Worm (Caenorhabditis elegans) whole organism, young adult: ENCODE measurements around the gene srab-13.
A peak's percentile ranks its signal among the peaks of the same experiment; 100 is the strongest.

ENCODE experiments used
- B0019.2 ChIP-seq: fragments of 200-800 bp; sonication (Bioruptor generic); conservative IDR thresholded peaks from 2 replicates; pipeline ENCODE4 v1.3.6; 2022; ENCODE audit warnings: missing genetic modification reagents, missing genetic modification characterization, missing compliant biosample characterization
- B0336.3 ChIP-seq: fragments of 200-800 bp; sonication (Bioruptor generic); IDR thresholded peaks from 2 replicates; pipeline ENCODE4 v1.3.6; 2022; ENCODE audit warnings: missing genetic modification characterization, missing compliant biosample characterization
- F22D6.2 ChIP-seq: sonication (generic microtip); optimal IDR thresholded peaks from 2 replicates; lab custom pipeline; 2016; ENCODE audit warnings: mild to moderate bottlenecking, missing genetic modification characterization, missing compliant biosample characterization
- F37B4.10 ChIP-seq: fragments of 200-800 bp; sonication (Bioruptor generic); IDR thresholded peaks from 2 replicates; pipeline ENCODE4 v1.3.6; 2022; ENCODE audit warnings: missing genetic modification characterization, missing compliant biosample characterization
- F52B5.7 ChIP-seq: sonication (generic microtip); optimal IDR thresholded peaks from 2 replicates; lab custom pipeline; 2016; ENCODE audit warnings: mild to moderate bottlenecking, missing genetic modification characterization, missing compliant biosample characterization
- F57C9.4 ChIP-seq: sonication (generic microtip); optimal IDR thresholded peaks from 2 replicates; lab custom pipeline; 2017; ENCODE audit warnings: mild to moderate bottlenecking, missing genetic modification characterization, missing compliant biosample characterization
- K12H6.12 ChIP-seq: fragments of 200-800 bp; sonication (Bioruptor generic); optimal IDR thresholded peaks from 2 replicates; lab custom pipeline; 2018; ENCODE audit warnings: mild to moderate bottlenecking, missing genetic modification characterization, missing compliant biosample characterization
- Y53G8AR.9 ChIP-seq: fragments of 200-800 bp; sonication (Bioruptor generic); conservative IDR thresholded peaks from 2 replicates; pipeline ENCODE4 v1.3.6; 2022; ENCODE audit warnings: missing genetic modification reagents, missing genetic modification characterization, missing compliant biosample characterization
- Y67H2A.10 ChIP-seq: fragments of 200-800 bp; sonication (Bioruptor generic); conservative IDR thresholded peaks from 2 replicates; pipeline ENCODE4 v1.3.6; 2022; ENCODE audit warnings: missing genetic modification reagents, missing genetic modification characterization, missing compliant biosample characterization
- Y79H2A.3 ChIP-seq: fragments of 200-800 bp; sonication (Bioruptor generic); conservative IDR thresholded peaks from 2 replicates; pipeline ENCODE4 v1.3.6; 2022; ENCODE audit warnings: missing genetic modification reagents, missing genetic modification characterization, missing compliant biosample characterization
- aptf-2 ChIP-seq: fragments of 200-800 bp; sonication (Bioruptor generic); conservative IDR thresholded peaks from 2 replicates; pipeline ENCODE4 v1.3.6; 2022; ENCODE audit warnings: missing genetic modification reagents, missing genetic modification characterization, missing compliant biosample characterization
- bed-1 ChIP-seq: fragments of 200-800 bp; sonication (Bioruptor generic); IDR thresholded peaks from 2 replicates; pipeline ENCODE4 v1.3.6; 2022; ENCODE audit warnings: missing genetic modification reagents, missing genetic modification characterization, missing compliant biosample characterization
- bed-2 ChIP-seq: fragments of 200-800 bp; sonication (Bioruptor generic); IDR thresholded peaks from 2 replicates; pipeline ENCODE4 v1.3.6; 2022; ENCODE audit warnings: missing genetic modification reagents, missing genetic modification characterization, missing compliant biosample characterization
- cebp-1 ChIP-seq, 2 experiments: fragments of 200-800 bp in 1 of 2; sonication (Bioruptor generic) in 1 of 2; sonication (generic microtip) in 1 of 2; IDR thresholded peaks in 1 of 2; optimal IDR thresholded peaks in 1 of 2; 2 replicates each; pipeline versions ENCODE4 v1.3.6 to Lab custom; 2017 to 2022; ENCODE audit warnings: missing compliant biosample characterization in 2 of 2, missing genetic modification characterization in 2 of 2, mild to moderate bottlenecking in 1 of 2, missing genetic modification reagents in 1 of 2, moderate library complexity in 1 of 2
- ceh-100 ChIP-seq: fragments of 200-800 bp; sonication (Bioruptor generic); IDR thresholded peaks from 2 replicates; pipeline ENCODE4 v1.3.6; 2022; ENCODE audit warnings: missing genetic modification reagents, missing genetic modification characterization, missing compliant biosample characterization
- ceh-27 ChIP-seq: fragments of 200-800 bp; sonication (Bioruptor generic); optimal IDR thresholded peaks from 2 replicates; lab custom pipeline; 2018; ENCODE audit warnings: mild to moderate bottlenecking, missing genetic modification characterization, moderate library complexity, missing compliant biosample characterization
- ceh-40 ChIP-seq: fragments of 200-800 bp; sonication (Bioruptor generic); IDR thresholded peaks from 2 replicates; pipeline ENCODE4 v1.3.6; 2022; ENCODE audit warnings: missing genetic modification characterization, missing compliant biosample characterization
- ceh-79 ChIP-seq: sonication (generic microtip); optimal IDR thresholded peaks from 2 replicates; lab custom pipeline; 2017; ENCODE audit warnings: mild to moderate bottlenecking, missing genetic modification characterization, missing compliant biosample characterization
- chd-7 ChIP-seq: sonication (generic microtip); optimal IDR thresholded peaks from 2 replicates; lab custom pipeline; 2016; ENCODE audit warnings: mild to moderate bottlenecking, missing genetic modification characterization, moderate library complexity, missing compliant biosample characterization
- dox-1 ChIP-seq: fragments of 200-800 bp; sonication (Bioruptor generic); IDR thresholded peaks from 2 replicates; pipeline ENCODE4 v1.3.6; 2022; ENCODE audit warnings: missing genetic modification reagents, missing genetic modification characterization, missing compliant biosample characterization
- dpff-1 ChIP-seq: sonication (generic microtip); optimal IDR thresholded peaks from 2 replicates; lab custom pipeline; 2017; ENCODE audit warnings: mild to moderate bottlenecking, missing genetic modification characterization, missing compliant biosample characterization
- dpl-1 ChIP-seq: fragments of 150-350 bp; optimal IDR thresholded peaks from 2 replicates; lab custom pipeline; 2014; ENCODE audit warnings: missing biosample characterization, missing genetic modification reagents, missing genetic modification characterization
- egl-44 ChIP-seq: fragments of 200-800 bp; sonication (Bioruptor generic); IDR thresholded peaks from 2 replicates; pipeline ENCODE4 v1.3.6; 2022; ENCODE audit warnings: missing genetic modification reagents, missing genetic modification characterization, missing compliant biosample characterization
- him-1 ChIP-seq: sonication (generic microtip); optimal IDR thresholded peaks from 2 replicates; lab custom pipeline; 2016; ENCODE audit warnings: missing genotype, missing genetic modification reagents, missing genetic modification characterization, missing compliant biosample characterization
- hlh-12 ChIP-seq: sonication (generic microtip); optimal IDR thresholded peaks from 2 replicates; lab custom pipeline; 2016; ENCODE audit warnings: missing genetic modification characterization, missing compliant biosample characterization
- hmg-1.2 ChIP-seq: fragments of 200-800 bp; sonication (Bioruptor generic); IDR thresholded peaks from 2 replicates; pipeline ENCODE4 v1.3.6; 2022; ENCODE audit warnings: missing genetic modification reagents, missing genetic modification characterization, missing compliant biosample characterization
- hmg-20 ChIP-seq: fragments of 200-800 bp; sonication (Bioruptor generic); IDR thresholded peaks from 2 replicates; pipeline ENCODE4 v1.3.6; 2022; ENCODE audit warnings: missing genetic modification reagents, missing genetic modification characterization, missing compliant biosample characterization
- hsf-1 ChIP-seq: fragments of 200-800 bp; sonication (Bioruptor generic); IDR thresholded peaks from 2 replicates; pipeline ENCODE4 v1.3.6; 2022; ENCODE audit warnings: missing genetic modification reagents, missing genetic modification characterization, missing compliant biosample characterization
- lin-40 ChIP-seq: sonication (generic microtip); optimal IDR thresholded peaks from 2 replicates; lab custom pipeline; 2016; ENCODE audit warnings: missing genetic modification characterization, mild to moderate bottlenecking, missing compliant biosample characterization, missing genotype, missing genetic modification reagents
- lin-54 ChIP-seq: fragments of 200-800 bp; sonication (Bioruptor generic); optimal IDR thresholded peaks from 2 replicates; lab custom pipeline; 2018; ENCODE audit warnings: mild to moderate bottlenecking, missing genetic modification characterization, missing compliant biosample characterization
- lsl-1 ChIP-seq: fragments of 200-800 bp; sonication (Bioruptor generic); optimal IDR thresholded peaks from 2 replicates; lab custom pipeline; 2018; ENCODE audit warnings: mild to moderate bottlenecking, missing genetic modification characterization, moderate library complexity, missing compliant biosample characterization
- lsy-27 ChIP-seq: sonication (generic microtip); optimal IDR thresholded peaks from 2 replicates; lab custom pipeline; 2017; ENCODE audit warnings: missing genetic modification characterization, mild to moderate bottlenecking, missing compliant biosample characterization, antibody characterized with exemption, missing genotype, borderline replicate concordance; ENCODE audit not compliant: insufficient read depth
- madf-10 ChIP-seq: sonication (generic microtip); optimal IDR thresholded peaks from 2 replicates; lab custom pipeline; 2016; ENCODE audit warnings: mild to moderate bottlenecking, missing genetic modification characterization, missing compliant biosample characterization
- mcd-1 ChIP-seq: fragments of 200-800 bp; sonication (Bioruptor generic); IDR thresholded peaks from 2 replicates; pipeline ENCODE4 v1.3.6; 2022; ENCODE audit warnings: missing genetic modification reagents, missing genetic modification characterization, missing compliant biosample characterization
- mes-4 ChIP-seq: sonication (generic microtip); optimal IDR thresholded peaks from 2 replicates; lab custom pipeline; 2016; ENCODE audit warnings: missing genotype, missing genetic modification characterization, missing compliant biosample characterization
- nfya-1 ChIP-seq: sonication (generic microtip); optimal IDR thresholded peaks from 2 replicates; lab custom pipeline; 2017; ENCODE audit warnings: antibody characterized with exemption, missing compliant biosample characterization, missing genetic modification characterization, borderline replicate concordance; ENCODE audit not compliant: insufficient read depth
- nfya-2 ChIP-seq: fragments of 200-800 bp; sonication (Bioruptor generic); IDR thresholded peaks from 2 replicates; pipeline ENCODE4 v1.3.6; 2022; ENCODE audit warnings: missing genetic modification reagents, missing genetic modification characterization, missing compliant biosample characterization
- nhr-27 ChIP-seq: fragments of 200-800 bp; sonication (Bioruptor generic); optimal IDR thresholded peaks from 2 replicates; lab custom pipeline; 2018; ENCODE audit warnings: mild to moderate bottlenecking, missing genetic modification characterization, moderate library complexity, missing compliant biosample characterization
- repo-1 ChIP-seq: sonication (generic microtip); optimal IDR thresholded peaks from 2 replicates; lab custom pipeline; 2017; ENCODE audit warnings: mild to moderate bottlenecking, missing genetic modification characterization, missing compliant biosample characterization
- sdz-38 ChIP-seq: sonication (generic microtip); optimal IDR thresholded peaks from 2 replicates; lab custom pipeline; 2016; ENCODE audit warnings: missing genotype, missing genetic modification characterization, missing compliant biosample characterization
- snpc-1.1 ChIP-seq: sonication (generic microtip); optimal IDR thresholded peaks from 2 replicates; lab custom pipeline; 2017; ENCODE audit warnings: missing genetic modification characterization, mild to moderate bottlenecking, missing compliant biosample characterization, antibody characterized with exemption, moderate library complexity, missing genotype, missing genetic modification reagents; ENCODE audit not compliant: insufficient read depth
- snpc-3.4 ChIP-seq: sonication (generic microtip); optimal IDR thresholded peaks from 2 replicates; lab custom pipeline; 2017; ENCODE audit warnings: missing genetic modification characterization, mild to moderate bottlenecking, missing compliant biosample characterization, antibody characterized with exemption, moderate library complexity, missing genotype, missing genetic modification reagents
- snpc-4 ChIP-seq, 5 experiments: fragments of 150-350 bp in 1 of 5; sonication (generic microtip) in 4 of 5; optimal IDR thresholded peaks; 2 replicates each; lab custom pipeline; 2014 to 2018; ENCODE audit warnings: missing genetic modification characterization in 5 of 5, missing biosample characterization in 3 of 5, antibody characterized with exemption in 2 of 5, mild to moderate bottlenecking in 2 of 5, missing compliant biosample characterization in 2 of 5, missing genotype in 2 of 5, moderate library complexity in 2 of 5, missing genetic modification reagents in 1 of 5
- unc-62 ChIP-seq: fragments of 150-350 bp; optimal IDR thresholded peaks from 2 replicates; lab custom pipeline; 2014; ENCODE audit warnings: missing biosample characterization, missing genetic modification reagents, missing genetic modification characterization
- ztf-22 ChIP-seq: fragments of 200-800 bp; sonication (Bioruptor generic); optimal IDR thresholded peaks from 2 replicates; lab custom pipeline; 2018; ENCODE audit warnings: mild to moderate bottlenecking, missing genetic modification characterization, moderate library complexity, missing compliant biosample characterization
- ztf-25 ChIP-seq: fragments of 200-800 bp; sonication (Bioruptor generic); IDR thresholded peaks from 2 replicates; pipeline ENCODE4 v1.3.6; 2022; ENCODE audit warnings: missing genetic modification reagents, missing genetic modification characterization, missing compliant biosample characterization

srab-13 gene

ce11 chrV:2067985-2068499 lies 40.4 kb upstream of the srab-13 start, which contains the start of gene lbp-9:
Gene lbp-9, plus strand, starts transcription at chrV:2068449.
- no peak for TF ChIP-seq bed-1
- no peak for TF ChIP-seq repo-1 (tag; lab: Kevin White, UChicago)
- TF ChIP-seq F37B4.10 (GFP tag; lab: Robert Waterston, UW) = no peak
- TF ChIP-seq egl-44 (GFP tag; lab: Robert Waterston, UW) = peak; percentile 43; the same call in 1 of the 2 replicates
- no peak for TF ChIP-seq him-1
- TF ChIP-seq snpc-4 (GFP tag; optimal IDR thresholded peaks at IDR 0.05; lab: Kevin White, UChicago) = no peak
- TF ChIP-seq snpc-4 (tag; optimal IDR thresholded peaks at IDR 0.05; lab: Kevin White, UChicago) = peak in 1 of 4 experiments; percentile 12
- no peak for TF ChIP-seq F22D6.2 (tag; lab: Kevin White, UChicago)
- TF ChIP-seq hlh-12 (tag; lab: Kevin White, UChicago) = no peak
- TF ChIP-seq mes-4 (tag; lab: Kevin White, UChicago) = no peak
- no peak for TF ChIP-seq snpc-3.4 (tag; lab: Kevin White, UChicago)
- TF ChIP-seq Y79H2A.3 (GFP tag; lab: Robert Waterston, UW) = peak; percentile 71; the same call in 1 of the 2 replicates
- no peak for TF ChIP-seq unc-62 (GFP tag; lab: Kevin White, UChicago)
- peak; percentile 34 for TF ChIP-seq madf-10 (tag; lab: Kevin White, UChicago)
- peak; percentile 19; the same call in 1 of the 2 replicates for TF ChIP-seq mcd-1
- TF ChIP-seq lsy-27 (tag; lab: Kevin White, UChicago) = no peak
- TF ChIP-seq hsf-1 = peak; percentile 77
- TF ChIP-seq F57C9.4 (tag; lab: Kevin White, UChicago) = no peak
- peak; percentile 36 for TF ChIP-seq chd-7 (tag; lab: Kevin White, UChicago)
- peak; percentile 61 for TF ChIP-seq K12H6.12 (tag; lab: Kevin White, UChicago)
- peak; percentile 38; the same call in 1 of the 2 replicates for TF ChIP-seq B0336.3
- no peak for TF ChIP-seq bed-2 (GFP tag; lab: Robert Waterston, UW)
- TF ChIP-seq ceh-100 = no peak
- no peak for TF ChIP-seq ztf-25 (GFP tag; lab: Robert Waterston, UW)
- TF ChIP-seq nfya-2 (GFP tag; lab: Robert Waterston, UW) = no peak
- TF ChIP-seq dpff-1 = no peak
- peak; percentile 51 for TF ChIP-seq lin-54 (GFP tag; lab: Kevin White, UChicago)
- peak; percentile 2 for TF ChIP-seq lin-40 (tag; lab: Kevin White, UChicago)
- no peak for TF ChIP-seq lsl-1 (GFP tag; lab: Kevin White, UChicago)
- TF ChIP-seq nhr-27 = no peak
- no peak for TF ChIP-seq sdz-38
- TF ChIP-seq snpc-1.1 = no peak
- TF ChIP-seq nfya-1 (tag; lab: Kevin White, UChicago) = no peak
- no peak for TF ChIP-seq F52B5.7 (tag; lab: Kevin White, UChicago)
- no peak for TF ChIP-seq ceh-27 (GFP tag; lab: Kevin White, UChicago)
- no peak for TF ChIP-seq ceh-79 (tag; lab: Kevin White, UChicago)
- TF ChIP-seq aptf-2 (GFP tag; lab: Robert Waterston, UW) = no peak
- no peak for TF ChIP-seq hmg-20 (GFP tag; lab: Robert Waterston, UW)
- no peak for TF ChIP-seq Y53G8AR.9 (GFP tag; lab: Robert Waterston, UW)
- TF ChIP-seq ztf-22 = no peak
- no peak for TF ChIP-seq Y67H2A.10
- TF ChIP-seq dox-1 = peak; percentile 67; the same call in 1 of the 2 replicates
- TF ChIP-seq B0019.2 = no peak
- TF ChIP-seq cebp-1 (GFP tag; IDR thresholded peaks at IDR 0.05; lab: Robert Waterston, UW) = peak; percentile 67
- peak; percentile 96 for TF ChIP-seq cebp-1 (tag; optimal IDR thresholded peaks at IDR 0.05; lab: Kevin White, UChicago)
- TF ChIP-seq hmg-1.2 (GFP tag; lab: Robert Waterston, UW) = peak; percentile 76; the same call in 1 of the 2 replicates
- TF ChIP-seq ceh-40 = peak; percentile 80
- TF ChIP-seq dpl-1 = no peak
